Worm (Caenorhabditis elegans) whole organism, midembryonic: ENCODE results near the gene vnut-1.

Experiments
- T22C8.4 ChIP-seq: fragments of 200-800 bp; sonication (Bioruptor generic); IDR thresholded peaks from 2 replicates; pipeline ENCODE4 v1.3.6; 2022; ENCODE audit warnings: missing genetic modification characterization, missing compliant biosample characterization
- cog-1 ChIP-seq: sonication (generic microtip); optimal IDR thresholded peaks from 2 replicates; lab custom pipeline; 2016; ENCODE audit warnings: missing genetic modification characterization, missing compliant biosample characterization
- flt-1 ChIP-seq: fragments of 200-800 bp; sonication (Bioruptor generic); IDR thresholded peaks from 2 replicates; pipeline ENCODE4 v1.3.6; 2022; ENCODE audit warnings: missing genetic modification characterization, missing compliant biosample characterization
- klf-2 ChIP-seq: fragments of 200-800 bp; sonication (Bioruptor generic); conservative IDR thresholded peaks from 2 replicates; pipeline ENCODE4 v1.3.6; 2022; ENCODE audit warnings: missing genetic modification reagents, missing genetic modification characterization, missing compliant biosample characterization
- med-1 ChIP-seq: sonication (generic microtip); optimal IDR thresholded peaks from 2 replicates; lab custom pipeline; 2017; ENCODE audit warnings: missing genetic modification characterization, mild to moderate bottlenecking, missing compliant biosample characterization, antibody characterized with exemption, missing genetic modification reagents; ENCODE audit not compliant: insufficient read depth
- ref-1 ChIP-seq: fragments of 200-800 bp; sonication (Bioruptor generic); conservative IDR thresholded peaks from 2 replicates; pipeline ENCODE4 v1.3.6; 2022; ENCODE audit warnings: missing genetic modification reagents, missing genetic modification characterization, missing compliant biosample characterization
- tab-1 ChIP-seq: fragments of 200-800 bp; sonication (Bioruptor generic); IDR thresholded peaks from 2 replicates; pipeline ENCODE4 v1.3.6; 2022; ENCODE audit warnings: missing genetic modification characterization, missing compliant biosample characterization
- ztf-23 ChIP-seq: fragments of 200-800 bp; sonication (Bioruptor generic); IDR thresholded peaks from 2 replicates; pipeline ENCODE4 v1.3.6; 2022; ENCODE audit warnings: missing genetic modification reagents, missing genetic modification characterization, missing compliant biosample characterization
- ztf-29 ChIP-seq: fragments of 200-800 bp; sonication (Bioruptor generic); IDR thresholded peaks from 2 replicates; pipeline ENCODE4 v1.3.6; 2022; ENCODE audit warnings: missing genetic modification reagents, missing genetic modification characterization, missing compliant biosample characterization

The vnut-1 gene

ce11 chrII:14507563-14507962 is 18.0 kb downstream of the vnut-1 start, which contains the start of the genes K10H10.7 and K10H10.10:
TSS of gene K10H10.7 (minus strand) at chrII:14507663.
TSS of gene K10H10.10 (plus strand) at chrII:14507766.
- TF ChIP-seq med-1 (no peak), ref-1 (GFP tag; lab: Robert Waterston, UW) (no peak), ztf-29 (GFP tag; lab: Robert Waterston, UW) (no peak), flt-1 (GFP tag; lab: Robert Waterston, UW) (no peak), T22C8.4 (GFP tag; lab: Robert Waterston, UW) (no peak), klf-2 (GFP tag; lab: Robert Waterston, UW) (no peak), cog-1 (tag; lab: Kevin White, UChicago) (no peak), tab-1 (GFP tag; lab: Robert Waterston, UW) (no peak), ztf-23 (GFP tag; lab: Robert Waterston, UW) (no peak)

ce11 chrII:14510162-14510561 is 20.6 kb downstream of the vnut-1 start:
- TF ChIP-seq ztf-23 (GFP tag; lab: Robert Waterston, UW) (no peak), tab-1 (GFP tag; lab: Robert Waterston, UW) (no peak), med-1 (no peak), flt-1 (GFP tag; lab: Robert Waterston, UW) (no peak), T22C8.4 (GFP tag; lab: Robert Waterston, UW) (no peak), klf-2 (GFP tag; lab: Robert Waterston, UW) (no peak), cog-1 (tag; lab: Kevin White, UChicago) (no peak), ref-1 (GFP tag; lab: Robert Waterston, UW) (no peak), ztf-29 (GFP tag; lab: Robert Waterston, UW) (no peak)

- no peak for TF ChIP-seq T22C8.4 (GFP tag; lab: Robert Waterston, UW)
- TF ChIP-seq klf-2 (GFP tag; lab: Robert Waterston, UW), result no peak
- no peak for TF ChIP-seq med-1
- TF ChIP-seq ztf-23 (GFP tag; lab: Robert Waterston, UW), result no peak
- TF ChIP-seq tab-1 (GFP tag; lab: Robert Waterston, UW), result no peak
These were observed 21.6 kb downstream of the vnut-1 start, which contains the start of gene K10H10.13 for ce11 chrII:14511189-14511588. TSS of gene K10H10.13 (minus strand) at chrII:14511289.

- TF ChIP-seq ztf-29 (GFP tag; lab: Robert Waterston, UW) (no peak), T22C8.4 (GFP tag; lab: Robert Waterston, UW) (no peak), cog-1 (tag; lab: Kevin White, UChicago) (no peak), flt-1 (GFP tag; lab: Robert Waterston, UW) (no peak), med-1 (no peak), tab-1 (GFP tag; lab: Robert Waterston, UW) (no peak), klf-2 (GFP tag; lab: Robert Waterston, UW) (no peak), ref-1 (GFP tag; lab: Robert Waterston, UW) (no peak), ztf-23 (GFP tag; lab: Robert Waterston, UW) (no peak)
These were observed 25.4 kb downstream of the vnut-1 start, which contains the start of gene K10H10.9 for ce11 chrII:14515017-14515416. TSS of gene K10H10.9 (minus strand) at chrII:14515117.

ce11 chrII:14522037-14522436 is 32.4 kb downstream of the vnut-1 start, which contains the start of gene btb-19:
TSS of gene btb-19 (minus strand) at chrII:14522137.
- TF ChIP-seq cog-1 (tag; lab: Kevin White, UChicago), result no peak
- TF ChIP-seq ztf-29 (GFP tag; lab: Robert Waterston, UW), result no peak
- TF ChIP-seq tab-1 (GFP tag; lab: Robert Waterston, UW), result no peak
- no peak for TF ChIP-seq T22C8.4 (GFP tag; lab: Robert Waterston, UW)
- TF ChIP-seq flt-1 (GFP tag; lab: Robert Waterston, UW), result no peak
- no peak for TF ChIP-seq ztf-23 (GFP tag; lab: Robert Waterston, UW)
- TF ChIP-seq med-1, result no peak
- TF ChIP-seq klf-2 (GFP tag; lab: Robert Waterston, UW), result no peak
- no peak for TF ChIP-seq ref-1 (GFP tag; lab: Robert Waterston, UW)

- TF ChIP-seq cog-1 (tag; lab: Kevin White, UChicago) (no peak), T22C8.4 (GFP tag; lab: Robert Waterston, UW) (no peak), tab-1 (GFP tag; lab: Robert Waterston, UW) (no peak), med-1 (no peak), flt-1 (GFP tag; lab: Robert Waterston, UW) (no peak), klf-2 (GFP tag; lab: Robert Waterston, UW) (no peak), ztf-23 (GFP tag; lab: Robert Waterston, UW) (no peak), ref-1 (GFP tag; lab: Robert Waterston, UW) (no peak)
These were observed 33.5 kb downstream of the vnut-1 start, which contains the start of gene btb-20 for ce11 chrII:14523070-14523572. TSS of gene btb-20 (minus strand) at chrII:14523522.

ce11 chrII:14523645-14524223 is 34.1 kb downstream of the vnut-1 start, which contains the start of gene pot-2:
TSS of gene pot-2 (plus strand) at chrII:14524173.
- TF ChIP-seq ztf-23 (GFP tag; lab: Robert Waterston, UW) (no peak), T22C8.4 (GFP tag; lab: Robert Waterston, UW) (no peak), cog-1 (tag; lab: Kevin White, UChicago) (no peak)

ce11 chrII:14525013-14525412 is 35.4 kb downstream of the vnut-1 start, which contains the start of gene F57C2.4:
TSS of gene F57C2.4 (plus strand) at chrII:14525313.
- TF ChIP-seq T22C8.4 (GFP tag; lab: Robert Waterston, UW) (no peak), flt-1 (GFP tag; lab: Robert Waterston, UW) (no peak), ref-1 (GFP tag; lab: Robert Waterston, UW) (no peak), tab-1 (GFP tag; lab: Robert Waterston, UW) (no peak), ztf-23 (GFP tag; lab: Robert Waterston, UW) (no peak), ztf-29 (GFP tag; lab: Robert Waterston, UW) (no peak), klf-2 (GFP tag; lab: Robert Waterston, UW) (no peak), cog-1 (tag; lab: Kevin White, UChicago) (no peak), med-1 (no peak)

ce11 chrII:14527104-14527503 is 37.5 kb downstream of the vnut-1 start:
- TF ChIP-seq ref-1 (GFP tag; lab: Robert Waterston, UW) (no peak), klf-2 (GFP tag; lab: Robert Waterston, UW) (no peak), flt-1 (GFP tag; lab: Robert Waterston, UW) (no peak), ztf-23 (GFP tag; lab: Robert Waterston, UW) (no peak), cog-1 (tag; lab: Kevin White, UChicago) (no peak), tab-1 (GFP tag; lab: Robert Waterston, UW) (no peak), ztf-29 (GFP tag; lab: Robert Waterston, UW) (no peak), med-1 (no peak), T22C8.4 (GFP tag; lab: Robert Waterston, UW) (no peak)
